Worm (Caenorhabditis elegans) whole organism, L1 larva: ENCODE results near the gene dos-3.

Source experiments
- F16B12.6 ChIP-seq: fragments of 150-350 bp; optimal IDR thresholded peaks from 2 replicates; lab custom pipeline; 2014; ENCODE audit warnings: missing biosample characterization, missing genetic modification characterization
- aha-1 ChIP-seq: fragments of 150-350 bp; optimal IDR thresholded peaks from 2 replicates; lab custom pipeline; 2014; ENCODE audit warnings: missing biosample characterization, missing genetic modification characterization
- aly-2 ChIP-seq: fragments of 150-350 bp; optimal IDR thresholded peaks from 2 replicates; lab custom pipeline; 2014; ENCODE audit warnings: missing biosample characterization, missing genetic modification characterization
- blmp-1 ChIP-seq: fragments of 150-350 bp; optimal IDR thresholded peaks from 2 replicates; lab custom pipeline; 2014; ENCODE audit warnings: missing biosample characterization, missing genetic modification characterization
- ceh-8 ChIP-seq: fragments of 200-800 bp; sonication (Bioruptor generic); optimal IDR thresholded peaks from 2 replicates; lab custom pipeline; 2018; ENCODE audit warnings: mild to moderate bottlenecking, missing genetic modification characterization, moderate library complexity, missing compliant biosample characterization
- ceh-82 ChIP-seq, 3 experiments: fragments of 150-350 bp in 1 of 3; sonication (generic microtip) in 2 of 3; optimal IDR thresholded peaks; 2 replicates each; lab custom pipeline; 2014 to 2017; ENCODE audit warnings: missing biosample characterization in 3 of 3, missing genetic modification characterization in 3 of 3
- ceh-88 ChIP-seq: fragments of 200-800 bp; sonication (Bioruptor generic); IDR thresholded peaks from 2 replicates; pipeline ENCODE4 v1.3.6; 2022; ENCODE audit warnings: missing genetic modification characterization, missing compliant biosample characterization
- ces-1 ChIP-seq: fragments of 150-350 bp; optimal IDR thresholded peaks from 2 replicates; lab custom pipeline; 2014; ENCODE audit warnings: missing biosample characterization, missing genetic modification reagents, missing genetic modification characterization
- dsc-1 ChIP-seq: sonication (generic microtip); optimal IDR thresholded peaks from 2 replicates; lab custom pipeline; 2016; ENCODE audit warnings: mild to moderate bottlenecking, missing genetic modification characterization, missing compliant biosample characterization
- efl-1 ChIP-seq, 4 experiments: fragments of 150-350 bp; optimal IDR thresholded peaks in 3 of 4; peaks in 1 of 4; 1 replicate in 1 of 4; 2 replicates in 3 of 4; lab custom pipeline; 2014; ENCODE audit warnings: missing biosample characterization in 2 of 4, missing genetic modification characterization in 2 of 4, missing genetic modification reagents in 2 of 4
- efl-3 ChIP-seq: fragments of 200-800 bp; sonication (Bioruptor generic); optimal IDR thresholded peaks from 2 replicates; lab custom pipeline; 2018; ENCODE audit warnings: mild to moderate bottlenecking, missing genetic modification characterization, missing compliant biosample characterization
- elt-2 ChIP-seq: sonication (generic microtip); optimal IDR thresholded peaks from 2 replicates; lab custom pipeline; 2016; ENCODE audit warnings: missing genetic modification characterization, mild to moderate bottlenecking, inconsistent platforms, missing compliant biosample characterization, missing genetic modification reagents
- fkh-10 ChIP-seq: sonication (generic microtip); optimal IDR thresholded peaks from 2 replicates; lab custom pipeline; 2017; ENCODE audit warnings: missing biosample characterization, missing genetic modification reagents, missing genetic modification characterization
- fkh-4 ChIP-seq: sonication (generic microtip); optimal IDR thresholded peaks from 2 replicates; lab custom pipeline; 2016; ENCODE audit warnings: missing compliant biosample characterization, missing genetic modification characterization, borderline replicate concordance
- fkh-8 ChIP-seq: sonication (generic microtip); optimal IDR thresholded peaks from 2 replicates; lab custom pipeline; 2016; ENCODE audit warnings: mild to moderate bottlenecking, missing genetic modification characterization, missing compliant biosample characterization
- fos-1 ChIP-seq: fragments of 150-350 bp; optimal IDR thresholded peaks from 2 replicates; lab custom pipeline; 2014; ENCODE audit warnings: missing biosample characterization, missing genetic modification characterization
- hpl-2 ChIP-seq: fragments of 150-350 bp; optimal IDR thresholded peaks from 2 replicates; lab custom pipeline; 2014; ENCODE audit warnings: missing biosample characterization, missing genetic modification reagents, missing genetic modification characterization
- lin-15B ChIP-seq: fragments of 150-350 bp; sonication (generic microtip); optimal IDR thresholded peaks from 3 replicates; lab custom pipeline; 2014; ENCODE audit warnings: missing biosample characterization, missing genetic modification characterization
- lir-3 ChIP-seq: sonication (generic microtip); optimal IDR thresholded peaks from 2 replicates; lab custom pipeline; 2016; ENCODE audit warnings: mild to moderate bottlenecking, missing genetic modification characterization, moderate library complexity, missing compliant biosample characterization; ENCODE audit not compliant: poor library complexity
- nhr-12 ChIP-seq: sonication (generic microtip); optimal IDR thresholded peaks from 2 replicates; lab custom pipeline; 2017; ENCODE audit warnings: missing biosample characterization, missing genetic modification characterization
- nhr-76 ChIP-seq: sonication (generic microtip); optimal IDR thresholded peaks from 2 replicates; lab custom pipeline; 2017; ENCODE audit warnings: missing biosample characterization, missing genetic modification characterization
- nhr-77 ChIP-seq: fragments of 150-350 bp; optimal IDR thresholded peaks from 2 replicates; lab custom pipeline; 2014; ENCODE audit warnings: missing biosample characterization, missing genetic modification characterization
- nhr-85 ChIP-seq: sonication (generic microtip); peaks from one replicate; lab custom pipeline; 2016; ENCODE audit warnings: missing genetic modification characterization, inconsistent platforms, missing compliant biosample characterization
- pqm-1 ChIP-seq: sonication (generic microtip); optimal IDR thresholded peaks from 3 replicates; lab custom pipeline; 2017; ENCODE audit warnings: missing biosample characterization, missing genetic modification characterization
- rnt-1 ChIP-seq: sonication (generic microtip); optimal IDR thresholded peaks from 2 replicates; lab custom pipeline; 2016; ENCODE audit warnings: mild to moderate bottlenecking, missing genetic modification characterization, moderate library complexity, missing compliant biosample characterization
- sox-4 ChIP-seq: sonication (generic microtip); optimal IDR thresholded peaks from 2 replicates; lab custom pipeline; 2016; ENCODE audit warnings: missing genetic modification characterization, missing compliant biosample characterization
- sup-37 ChIP-seq: fragments of 200-800 bp; sonication (Bioruptor generic); optimal IDR thresholded peaks from 2 replicates; lab custom pipeline; 2018; ENCODE audit warnings: mild to moderate bottlenecking, missing genetic modification characterization, missing compliant biosample characterization
- tbx-2 ChIP-seq: sonication (generic microtip); optimal IDR thresholded peaks from 2 replicates; lab custom pipeline; 2016; ENCODE audit warnings: missing genetic modification characterization, missing compliant biosample characterization
- tlp-1 ChIP-seq: fragments of 150-350 bp; optimal IDR thresholded peaks from 2 replicates; lab custom pipeline; 2014; ENCODE audit warnings: missing biosample characterization, missing genetic modification characterization
- unc-130 ChIP-seq: fragments of 150-350 bp; optimal IDR thresholded peaks from 2 replicates; lab custom pipeline; 2017; ENCODE audit warnings: missing biosample characterization, missing genetic modification characterization, inconsistent platforms
- vab-15 ChIP-seq: sonication (generic microtip); optimal IDR thresholded peaks from 2 replicates; lab custom pipeline; 2017; ENCODE audit warnings: missing genotype, mild to moderate bottlenecking, missing genetic modification characterization, missing compliant biosample characterization
- zag-1 ChIP-seq: fragments of 150-350 bp; optimal IDR thresholded peaks from 2 replicates; lab custom pipeline; 2014; ENCODE audit warnings: missing biosample characterization, missing genetic modification characterization
- zip-4 ChIP-seq: fragments of 200-800 bp; sonication (Bioruptor generic); optimal IDR thresholded peaks from 2 replicates; lab custom pipeline; 2018; ENCODE audit warnings: mild to moderate bottlenecking, missing genetic modification characterization, moderate library complexity, missing compliant biosample characterization
- ztf-11 ChIP-seq, 2 experiments: sonication (generic microtip); optimal IDR thresholded peaks; 2 replicates each; lab custom pipeline; 2016 to 2017; ENCODE audit warnings: missing genetic modification characterization in 2 of 2, missing biosample characterization in 1 of 2, missing compliant biosample characterization in 1 of 2

Gene dos-3

DNA sequence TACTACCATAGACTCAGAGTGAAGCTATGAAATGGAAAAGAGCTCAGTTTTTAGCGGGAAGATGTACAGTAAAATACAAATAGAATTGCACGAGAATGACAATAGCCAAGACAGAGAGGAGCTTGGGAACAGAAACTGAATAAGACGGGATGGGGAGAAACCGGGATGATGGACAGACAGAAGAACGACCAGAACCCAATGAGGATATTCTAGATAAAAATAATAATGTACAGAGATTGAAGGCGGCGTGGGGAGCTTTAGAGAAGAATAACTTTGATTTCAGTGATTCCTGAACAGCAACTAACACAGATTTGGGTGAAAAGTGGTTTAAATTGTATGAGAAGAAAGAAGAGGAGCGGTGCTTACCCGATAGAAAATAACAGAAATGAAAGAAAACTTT lies 42.1 kb upstream of the dos-3 start:
- TF ChIP-seq efl-1 (optimal IDR thresholded peaks at IDR 0.05; lab: Kevin White, UChicago) = no peak
- peak in 1 of 2 experiments; percentile 23 for TF ChIP-seq efl-1 (GFP tag; optimal IDR thresholded peaks at IDR 0.05 in 1 of 2; lab: Kevin White, UChicago)
- TF ChIP-seq aha-1 (tag; lab: Kevin White, UChicago) = no peak

ce11 chrIII:880840-881239 lies 41.4 kb upstream of the dos-3 start:
- TF ChIP-seq ceh-88 (GFP tag; lab: Robert Waterston, UW) (no peak), efl-1 (optimal IDR thresholded peaks at IDR 0.05; lab: Kevin White, UChicago) (no peak), efl-1 (GFP tag; optimal IDR thresholded peaks at IDR 0.05 in 1 of 2; lab: Kevin White, UChicago) (peak in 1 of 2 experiments; percentile 57)

DNA sequence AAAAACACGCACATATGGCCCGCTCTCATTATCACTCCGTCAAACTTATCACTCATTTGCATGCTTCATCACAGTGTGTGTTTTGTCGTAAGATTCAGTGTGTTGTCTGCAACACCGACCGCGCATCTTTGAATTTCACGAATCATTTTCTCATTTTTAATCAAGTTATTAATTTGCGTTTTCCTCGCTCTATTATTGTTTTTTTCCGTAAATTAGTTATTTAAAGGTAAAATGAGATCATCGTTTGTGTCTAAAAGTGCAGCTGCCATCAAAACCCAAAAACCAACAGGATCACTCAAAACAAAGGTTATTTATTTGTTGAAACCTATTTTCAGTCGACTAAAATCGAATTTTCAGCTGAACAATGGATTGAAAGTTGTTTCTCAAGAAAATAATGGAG lies 40.2 kb upstream of the dos-3 start, which contains the start of the genes T24C4.5 and ucr-2.3:
T24C4.5 (minus strand) TSS at position 101 of the 400 bp plus-strand sequence.
ucr-2.3 (plus strand) TSS at position 227 of the 400 bp plus-strand sequence.
- TF ChIP-seq fkh-10 (no peak), efl-3 (GFP tag; lab: Kevin White, UChicago) (no peak), blmp-1 (tag; lab: Kevin White, UChicago) (no peak), sup-37 (GFP tag; lab: Kevin White, UChicago) (no peak), tlp-1 (tag; lab: Kevin White, UChicago) (no peak), fkh-8 (tag; lab: Kevin White, UChicago) (no peak), ceh-8 (GFP tag; lab: Kevin White, UChicago) (no peak), hpl-2 (GFP tag; lab: Kevin White, UChicago) (no peak), aly-2 (tag; lab: Kevin White, UChicago) (no peak)

ce11 chrIII:873432-873831 lies 34.0 kb upstream of the dos-3 start, which contains the start of gene clc-19:
TSS of gene clc-19 (minus strand) at chrIII:873566.
- no peak for TF ChIP-seq hpl-2 (GFP tag; lab: Kevin White, UChicago)
- TF ChIP-seq elt-2 = no peak
- no peak for TF ChIP-seq aha-1 (tag; lab: Kevin White, UChicago)
- TF ChIP-seq tbx-2 (tag; lab: Kevin White, UChicago) = no peak
- TF ChIP-seq ztf-11 (tag; optimal IDR thresholded peaks at IDR 0.05; lab: Kevin White, UChicago) = no peak
- TF ChIP-seq zip-4 (GFP tag; lab: Kevin White, UChicago) = no peak
- TF ChIP-seq nhr-76 (tag; lab: Kevin White, UChicago) = no peak
- TF ChIP-seq lin-15B (tag; lab: Kevin White, UChicago) = no peak
- no peak for TF ChIP-seq rnt-1
- no peak for TF ChIP-seq efl-3 (GFP tag; lab: Kevin White, UChicago)
- no peak for TF ChIP-seq nhr-77

DNA sequence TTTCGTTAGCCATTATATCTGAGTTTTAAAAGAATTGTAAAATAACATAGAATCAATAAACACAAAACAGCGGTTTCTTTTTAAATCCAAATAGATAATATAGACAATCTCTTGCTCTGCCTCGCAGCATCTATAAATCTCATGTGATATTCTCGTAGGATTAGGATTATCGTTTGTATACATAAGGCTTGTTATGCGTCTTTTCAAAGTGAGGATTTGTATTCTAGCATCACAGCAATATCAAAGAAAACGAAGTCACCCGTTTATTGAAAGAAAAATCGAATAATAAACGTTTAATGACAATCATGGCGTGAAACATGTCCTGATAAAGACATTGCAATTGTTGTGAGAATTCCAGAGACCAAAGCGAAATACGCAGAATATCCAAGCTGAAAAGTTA lies 33.0 kb upstream of the dos-3 start, which contains the start of the genes T24C4.3 and clc-20:
T24C4.3 (minus strand) TSS at position 101 of the 400 bp plus-strand sequence.
clc-20 (plus strand) TSS at position 211 of the 400 bp plus-strand sequence.
- TF ChIP-seq fkh-8 (tag; lab: Kevin White, UChicago) (peak; percentile 23), nhr-85 (tag; lab: Kevin White, UChicago) (no peak), tbx-2 (tag; lab: Kevin White, UChicago) (no peak), zag-1 (no peak), ces-1 (GFP tag; lab: Kevin White, UChicago) (no peak), vab-15 (no peak), aly-2 (tag; lab: Kevin White, UChicago) (no peak), ceh-82 (tag; optimal IDR thresholded peaks at IDR 0.05; lab: Kevin White, UChicago) (no peak), nhr-12 (tag; lab: Kevin White, UChicago) (no peak), unc-130 (tag; lab: Kevin White, UChicago) (no peak), fkh-4 (tag; lab: Kevin White, UChicago) (no peak), fos-1 (tag; lab: Kevin White, UChicago) (no peak), sox-4 (tag; lab: Kevin White, UChicago) (peak; percentile 28), F16B12.6 (tag; lab: Kevin White, UChicago) (no peak), pqm-1 (tag; lab: Kevin White, UChicago) (no peak), dsc-1 (tag; lab: Kevin White, UChicago) (peak; percentile 72), lir-3 (no peak)
